Fruit fly (Drosophila melanogaster): Measurements from ENCODE around the gene Jasper.

The Jasper gene

dm6 chr3R:30021009-30021408 lies 31.3 kb upstream of the Jasper start (continued):
- no peak for TF ChIP-seq tna (GFP tag; IDR thresholded peaks at IDR 0.05; ENCODE audit: partially characterized antibody)
- no peak for TF ChIP-seq Eip74EF (GFP tag; optimal IDR thresholded peaks at IDR 0.05)
- 0 out of 2 replicates have a peak, but pooled peaks have one; percentile 27 for TF ChIP-seq CG4730 (GFP tag; IDR thresholded peaks at IDR 0.05)
- no peak for TF ChIP-seq Adf1 (GFP tag; IDR thresholded peaks at IDR 0.05)
- peak; percentile 13 for TF ChIP-seq lab (GFP tag; optimal IDR thresholded peaks at IDR 0.05)
- TF ChIP-seq sens (GFP tag): no peak
- TF ChIP-seq CG2889 (GFP tag; IDR thresholded peaks at IDR 0.05): no peak
- TF ChIP-seq CG2120 (GFP tag; optimal IDR thresholded peaks at IDR 0.05): peak; percentile 10
- TF ChIP-seq org-1 (GFP tag; optimal IDR thresholded peaks at IDR 0.05): peak; percentile 8
- peak; percentile 29 for TF ChIP-seq CG4424 (GFP tag; optimal IDR thresholded peaks at IDR 0.05)
- TF ChIP-seq CG9932 (GFP tag; IDR thresholded peaks at IDR 0.05): no peak
- peak; percentile 44 for TF ChIP-seq CG30403 (GFP tag; optimal IDR thresholded peaks at IDR 0.05)
- no peak for TF ChIP-seq gsb-n (tag; optimal IDR thresholded peaks at IDR 0.05)
- TF ChIP-seq BEAF-32 (GFP tag; optimal IDR thresholded peaks at IDR 0.05): no peak
- TF ChIP-seq CG34422 (GFP tag; IDR thresholded peaks at IDR 0.05): no peak
- no peak for TF ChIP-seq CG10431 (GFP tag; optimal IDR thresholded peaks at IDR 0.05)
- no peak for TF ChIP-seq kah (GFP tag; optimal IDR thresholded peaks at IDR 0.05)
- TF ChIP-seq sim (GFP tag; IDR thresholded peaks at IDR 0.05): no peak
- TF ChIP-seq dmrt11E (tag; optimal IDR thresholded peaks at IDR 0.05): peak; percentile 1
- TF ChIP-seq CG2116 (GFP tag; optimal IDR thresholded peaks at IDR 0.05): no peak
- peak; percentile 33 for TF ChIP-seq Oli (tag; optimal IDR thresholded peaks at IDR 0.05)
- no peak for TF ChIP-seq CG13296 (GFP tag; optimal IDR thresholded peaks at IDR 0.05)
- peak; percentile 40 for TF ChIP-seq Ssrp (tag; optimal IDR thresholded peaks at IDR 0.05)
- no peak for TF ChIP-seq Chrac-16 (GFP tag; optimal IDR thresholded peaks at IDR 0.05)
- no peak for TF ChIP-seq sc (optimal IDR thresholded peaks at IDR 0.05)
- no peak for TF ChIP-seq sc (GFP tag; optimal IDR thresholded peaks at IDR 0.05)
- TF ChIP-seq Ets97D (GFP tag; optimal IDR thresholded peaks at IDR 0.05): no peak
- TF ChIP-seq CG18764 (GFP tag; optimal IDR thresholded peaks at IDR 0.05): no peak
- peak in 1 of 2 experiments; percentile 50 for TF ChIP-seq Hr51 (GFP tag; optimal IDR thresholded peaks at IDR 0.05)
- no peak for TF ChIP-seq Six4 (GFP tag; optimal IDR thresholded peaks at IDR 0.05)
- TF ChIP-seq CG14710 (tag; optimal IDR thresholded peaks at IDR 0.05): peak; percentile 2
- TF ChIP-seq slbo (GFP tag; IDR thresholded peaks at IDR 0.05): peak; percentile 34; the same call in 1 of the 2 replicates
- no peak for TF ChIP-seq schlank (tag; optimal IDR thresholded peaks at IDR 0.05)
- TF ChIP-seq CoRest (tag; optimal IDR thresholded peaks at IDR 0.05): peak; percentile 6
- peak; percentile 9; the same call in 1 of the 2 replicates for TF ChIP-seq stc (GFP tag; IDR thresholded peaks at IDR 0.05)
- no peak for TF ChIP-seq CG12942 (GFP tag; optimal IDR thresholded peaks at IDR 0.05)
- TF ChIP-seq CG18619 (GFP tag; optimal IDR thresholded peaks at IDR 0.05): no peak
- 0 out of 2 replicates have a peak, but pooled peaks have one; percentile 46 for TF ChIP-seq Awh (GFP tag; IDR thresholded peaks at IDR 0.05)
- no peak for TF ChIP-seq aop (GFP tag; IDR thresholded peaks at IDR 0.05)
- no peak for TF ChIP-seq YL-1 (GFP tag; optimal IDR thresholded peaks at IDR 0.05)
- no peak for TF ChIP-seq CG17568 (GFP tag; optimal IDR thresholded peaks at IDR 0.05)
- peak; percentile 22 for TF ChIP-seq CG7839 (tag; optimal IDR thresholded peaks at IDR 0.05)
- TF ChIP-seq CG3407 (GFP tag; optimal IDR thresholded peaks at IDR 0.05): no peak
- TF ChIP-seq prd (optimal IDR thresholded peaks at IDR 0.05): no peak
- TF ChIP-seq prd (GFP tag; IDR thresholded peaks at IDR 0.05): peak; percentile 47; the same call in 1 of the 3 replicates
- 0 out of 2 replicates have a peak, but pooled peaks have one; percentile 8 for TF ChIP-seq HLH3B (GFP tag; IDR thresholded peaks at IDR 0.05)
- no peak for TF ChIP-seq gcm2 (GFP tag; optimal IDR thresholded peaks at IDR 0.05)
- no peak for TF ChIP-seq MTF-1 (GFP tag; optimal IDR thresholded peaks at IDR 0.05; ENCODE audit: borderline replicate concordance)
- TF ChIP-seq CG6689 (GFP tag; IDR thresholded peaks at IDR 0.05): peak; percentile 44; the same call in 1 of the 2 replicates
